Worm (Caenorhabditis elegans) whole organism, L1 larva: ENCODE data around the gene ceh-10.

ENCODE experiments used
- C16A3.4 ChIP-seq: fragments of 150-350 bp; optimal IDR thresholded peaks from 2 replicates; lab custom pipeline; 2014; ENCODE audit warnings: missing biosample characterization, missing genetic modification characterization
- F16B12.6 ChIP-seq: fragments of 150-350 bp; optimal IDR thresholded peaks from 2 replicates; lab custom pipeline; 2014; ENCODE audit warnings: missing biosample characterization, missing genetic modification characterization
- Y116A8C.19 ChIP-seq: sonication (generic microtip); optimal IDR thresholded peaks from 2 replicates; lab custom pipeline; 2016; ENCODE audit warnings: missing compliant biosample characterization, missing genetic modification characterization, borderline replicate concordance
- ceh-63 ChIP-seq: fragments of 200-800 bp; sonication (Bioruptor generic); optimal IDR thresholded peaks from 2 replicates; lab custom pipeline; 2018; ENCODE audit warnings: mild to moderate bottlenecking, missing genetic modification characterization, missing compliant biosample characterization
- ceh-82 ChIP-seq, 3 experiments: fragments of 150-350 bp in 1 of 3; sonication (generic microtip) in 2 of 3; optimal IDR thresholded peaks; 2 replicates each; lab custom pipeline; 2014 to 2017; ENCODE audit warnings: missing biosample characterization in 3 of 3, missing genetic modification characterization in 3 of 3
- ceh-90 ChIP-seq: sonication (generic microtip); optimal IDR thresholded peaks from 2 replicates; lab custom pipeline; 2016; ENCODE audit warnings: missing genetic modification characterization, missing compliant biosample characterization
- ces-1 ChIP-seq: fragments of 150-350 bp; optimal IDR thresholded peaks from 2 replicates; lab custom pipeline; 2014; ENCODE audit warnings: missing biosample characterization, missing genetic modification reagents, missing genetic modification characterization
- dpl-1 ChIP-seq, 3 experiments: fragments of 150-350 bp in 2 of 3; sonication (generic microtip) in 1 of 3; optimal IDR thresholded peaks; 2 replicates each; lab custom pipeline; 2014 to 2017; ENCODE audit warnings: missing biosample characterization in 3 of 3, missing genetic modification characterization in 3 of 3, missing genetic modification reagents in 3 of 3
- dsc-1 ChIP-seq: sonication (generic microtip); optimal IDR thresholded peaks from 2 replicates; lab custom pipeline; 2016; ENCODE audit warnings: mild to moderate bottlenecking, missing genetic modification characterization, missing compliant biosample characterization
- egl-27 ChIP-seq, 2 experiments: fragments of 150-350 bp in 1 of 2; sonication (generic microtip); optimal IDR thresholded peaks; 3 replicates each; lab custom pipeline; 2017 to 2018; ENCODE audit warnings: missing biosample characterization in 2 of 2, missing genetic modification characterization in 2 of 2, missing genetic modification reagents in 2 of 2
- fkh-10 ChIP-seq: sonication (generic microtip); optimal IDR thresholded peaks from 2 replicates; lab custom pipeline; 2017; ENCODE audit warnings: missing biosample characterization, missing genetic modification reagents, missing genetic modification characterization
- fkh-4 ChIP-seq: sonication (generic microtip); optimal IDR thresholded peaks from 2 replicates; lab custom pipeline; 2016; ENCODE audit warnings: missing compliant biosample characterization, missing genetic modification characterization, borderline replicate concordance
- fos-1 ChIP-seq: fragments of 150-350 bp; optimal IDR thresholded peaks from 2 replicates; lab custom pipeline; 2014; ENCODE audit warnings: missing biosample characterization, missing genetic modification characterization
- grh-1 ChIP-seq: fragments of 200-800 bp; sonication (Bioruptor generic); IDR thresholded peaks from 2 replicates; pipeline ENCODE4 v1.3.6; 2022; ENCODE audit warnings: missing genetic modification reagents, missing genetic modification characterization, missing compliant biosample characterization
- hpl-2 ChIP-seq: fragments of 150-350 bp; optimal IDR thresholded peaks from 2 replicates; lab custom pipeline; 2014; ENCODE audit warnings: missing biosample characterization, missing genetic modification reagents, missing genetic modification characterization
- irx-1 ChIP-seq: sonication (generic microtip); optimal IDR thresholded peaks from 2 replicates; lab custom pipeline; 2016; ENCODE audit warnings: missing genetic modification characterization, missing compliant biosample characterization
- lin-15B ChIP-seq: fragments of 150-350 bp; sonication (generic microtip); optimal IDR thresholded peaks from 3 replicates; lab custom pipeline; 2014; ENCODE audit warnings: missing biosample characterization, missing genetic modification characterization
- lin-35 ChIP-seq, 2 experiments: fragments of 150-350 bp; optimal IDR thresholded peaks; 2 replicates each; lab custom pipeline; 2014; ENCODE audit warnings: missing biosample characterization in 2 of 2, missing genetic modification characterization in 2 of 2, missing genetic modification reagents in 2 of 2
- lir-3 ChIP-seq: sonication (generic microtip); optimal IDR thresholded peaks from 2 replicates; lab custom pipeline; 2016; ENCODE audit warnings: mild to moderate bottlenecking, missing genetic modification characterization, moderate library complexity, missing compliant biosample characterization; ENCODE audit not compliant: poor library complexity
- lsy-2 ChIP-seq, 2 experiments: fragments of 150-350 bp; optimal IDR thresholded peaks; 2 replicates each; lab custom pipeline; 2014; ENCODE audit warnings: missing biosample characterization in 2 of 2, missing genetic modification characterization in 2 of 2
- mab-9 ChIP-seq: fragments of 200-800 bp; sonication (Bioruptor generic); IDR thresholded peaks from 2 replicates; pipeline ENCODE4 v1.3.6; 2022; ENCODE audit warnings: missing genetic modification reagents, missing genetic modification characterization, missing compliant biosample characterization
- mdl-1 ChIP-seq, 2 experiments: fragments of 150-350 bp; optimal IDR thresholded peaks; 2 replicates each; lab custom pipeline; 2014 to 2017; ENCODE audit warnings: missing biosample characterization in 2 of 2, missing genetic modification characterization in 2 of 2, inconsistent platforms in 1 of 2
- mep-1 ChIP-seq: fragments of 150-350 bp; optimal IDR thresholded peaks from 2 replicates; lab custom pipeline; 2014; ENCODE audit warnings: missing biosample characterization, missing genetic modification characterization
- nhr-11 ChIP-seq: fragments of 150-350 bp; optimal IDR thresholded peaks from 2 replicates; lab custom pipeline; 2014; ENCODE audit warnings: missing biosample characterization, missing genetic modification characterization
- nhr-12 ChIP-seq: sonication (generic microtip); optimal IDR thresholded peaks from 2 replicates; lab custom pipeline; 2017; ENCODE audit warnings: missing biosample characterization, missing genetic modification characterization
- nhr-237 ChIP-seq: fragments of 150-350 bp; optimal IDR thresholded peaks from 2 replicates; lab custom pipeline; 2014; ENCODE audit warnings: missing biosample characterization, missing genetic modification characterization
- nhr-76 ChIP-seq: sonication (generic microtip); optimal IDR thresholded peaks from 2 replicates; lab custom pipeline; 2017; ENCODE audit warnings: missing biosample characterization, missing genetic modification characterization
- nhr-77 ChIP-seq: fragments of 150-350 bp; optimal IDR thresholded peaks from 2 replicates; lab custom pipeline; 2014; ENCODE audit warnings: missing biosample characterization, missing genetic modification characterization
- nhr-84 ChIP-seq: sonication (generic microtip); optimal IDR thresholded peaks from 2 replicates; lab custom pipeline; 2017; ENCODE audit warnings: missing biosample characterization, missing genetic modification characterization
- nhr-90 ChIP-seq: sonication (generic microtip); optimal IDR thresholded peaks from 2 replicates; lab custom pipeline; 2016; ENCODE audit warnings: mild to moderate bottlenecking, missing genetic modification characterization, missing compliant biosample characterization; ENCODE audit not compliant: poor library complexity
- pag-3 ChIP-seq: sonication (generic microtip); optimal IDR thresholded peaks from 2 replicates; lab custom pipeline; 2017; ENCODE audit warnings: missing genetic modification characterization, mild to moderate bottlenecking, missing compliant biosample characterization, antibody characterized with exemption, borderline replicate concordance; ENCODE audit not compliant: insufficient read depth
- pax-3 ChIP-seq: fragments of 200-800 bp; sonication (Bioruptor generic); optimal IDR thresholded peaks from 2 replicates; lab custom pipeline; 2018; ENCODE audit warnings: mild to moderate bottlenecking, missing genetic modification characterization, moderate library complexity, missing compliant biosample characterization
- pqm-1 ChIP-seq: sonication (generic microtip); optimal IDR thresholded peaks from 3 replicates; lab custom pipeline; 2017; ENCODE audit warnings: missing biosample characterization, missing genetic modification characterization
- rnt-1 ChIP-seq: sonication (generic microtip); optimal IDR thresholded peaks from 2 replicates; lab custom pipeline; 2016; ENCODE audit warnings: mild to moderate bottlenecking, missing genetic modification characterization, moderate library complexity, missing compliant biosample characterization
- skn-1 ChIP-seq: fragments of 150-350 bp; optimal IDR thresholded peaks from 2 replicates; lab custom pipeline; 2014; ENCODE audit warnings: missing biosample characterization, missing genetic modification characterization
- snpc-4 ChIP-seq: fragments of 150-350 bp; optimal IDR thresholded peaks from 2 replicates; lab custom pipeline; 2014; ENCODE audit warnings: missing biosample characterization, missing genetic modification characterization
- sox-4 ChIP-seq: sonication (generic microtip); optimal IDR thresholded peaks from 2 replicates; lab custom pipeline; 2016; ENCODE audit warnings: missing genetic modification characterization, missing compliant biosample characterization
- sptf-1 ChIP-seq: fragments of 150-350 bp; optimal IDR thresholded peaks from 2 replicates; lab custom pipeline; 2014; ENCODE audit warnings: missing biosample characterization, missing genetic modification characterization
- sup-37 ChIP-seq: fragments of 200-800 bp; sonication (Bioruptor generic); optimal IDR thresholded peaks from 2 replicates; lab custom pipeline; 2018; ENCODE audit warnings: mild to moderate bottlenecking, missing genetic modification characterization, missing compliant biosample characterization
- tbx-2 ChIP-seq: sonication (generic microtip); optimal IDR thresholded peaks from 2 replicates; lab custom pipeline; 2016; ENCODE audit warnings: missing genetic modification characterization, missing compliant biosample characterization
- unc-130 ChIP-seq: fragments of 150-350 bp; optimal IDR thresholded peaks from 2 replicates; lab custom pipeline; 2017; ENCODE audit warnings: missing biosample characterization, missing genetic modification characterization, inconsistent platforms
- unc-62 ChIP-seq: fragments of 150-350 bp; optimal IDR thresholded peaks from 2 replicates; lab custom pipeline; 2014; ENCODE audit warnings: missing biosample characterization, missing genetic modification reagents, missing genetic modification characterization
- unc-86 ChIP-seq: sonication (generic microtip); optimal IDR thresholded peaks from 2 replicates; lab custom pipeline; 2016; ENCODE audit warnings: missing genetic modification characterization, missing compliant biosample characterization
- vab-15 ChIP-seq: sonication (generic microtip); optimal IDR thresholded peaks from 2 replicates; lab custom pipeline; 2017; ENCODE audit warnings: missing genotype, mild to moderate bottlenecking, missing genetic modification characterization, missing compliant biosample characterization
- zip-4 ChIP-seq: fragments of 200-800 bp; sonication (Bioruptor generic); optimal IDR thresholded peaks from 2 replicates; lab custom pipeline; 2018; ENCODE audit warnings: mild to moderate bottlenecking, missing genetic modification characterization, moderate library complexity, missing compliant biosample characterization
- ztf-4 ChIP-seq: fragments of 150-350 bp; optimal IDR thresholded peaks from 2 replicates; lab custom pipeline; 2014; ENCODE audit warnings: missing biosample characterization, missing genetic modification characterization

The ceh-10 gene

ce11 chrIII:5785273-5785929 lies 13.4 kb upstream of the ceh-10 start, which contains the start of gene Y37B11A.3 (continued):
- TF ChIP-seq unc-86 (tag; lab: Kevin White, UChicago), result peak; percentile 67
- TF ChIP-seq nhr-90 (tag; lab: Kevin White, UChicago), result peak; percentile 75
- peak; percentile 11 for TF ChIP-seq fkh-10
- peak; percentile 30 for TF ChIP-seq hpl-2 (GFP tag; lab: Kevin White, UChicago)
- TF ChIP-seq irx-1 (tag; lab: Kevin White, UChicago), result peak; percentile 67
- no peak for TF ChIP-seq sptf-1 (tag; lab: Kevin White, UChicago)
- TF ChIP-seq rnt-1 (tag; lab: Kevin White, UChicago), result peak; percentile 90
- TF ChIP-seq pax-3 (tag; lab: Kevin White, UChicago), result peak; percentile 71
- TF ChIP-seq zip-4, result peak; percentile 100
- no peak for TF ChIP-seq ceh-63 (GFP tag; lab: Kevin White, UChicago)
- no peak for TF ChIP-seq ceh-90
- peak; percentile 85 for TF ChIP-seq mep-1 (tag; lab: Kevin White, UChicago)
- peak; percentile 61 for TF ChIP-seq F16B12.6
- no peak for TF ChIP-seq nhr-237 (tag; lab: Kevin White, UChicago)
- TF ChIP-seq fkh-4, result peak; percentile 36
- TF ChIP-seq lin-35 (GFP tag; optimal IDR thresholded peaks at IDR 0.05; lab: Kevin White, UChicago), result peak; percentile 84 to 88
- TF ChIP-seq egl-27 (tag; optimal IDR thresholded peaks at IDR 0.05; lab: Kevin White, UChicago), result no peak
- TF ChIP-seq dpl-1 (GFP tag; optimal IDR thresholded peaks at IDR 0.05; lab: Kevin White, UChicago), result peak; percentile 77 to 82 (median 81)
- TF ChIP-seq unc-130 (tag; lab: Kevin White, UChicago), result no peak
- TF ChIP-seq lin-15B, result peak; percentile 71
- TF ChIP-seq mab-9 (GFP tag; lab: Robert Waterston, UW), result peak; percentile 62
- TF ChIP-seq lsy-2 (tag; optimal IDR thresholded peaks at IDR 0.05; lab: Kevin White, UChicago), result peak; percentile 81 to 83
- peak; percentile 70 for TF ChIP-seq snpc-4
- TF ChIP-seq tbx-2, result peak; percentile 79
- no peak for TF ChIP-seq nhr-76 (tag; lab: Kevin White, UChicago)
- peak; percentile 63 for TF ChIP-seq grh-1 (GFP tag; lab: Robert Waterston, UW)
- TF ChIP-seq pqm-1 (tag; lab: Kevin White, UChicago), result no peak
- no peak for TF ChIP-seq unc-62 (GFP tag; lab: Kevin White, UChicago)
- TF ChIP-seq pag-3 (tag; lab: Kevin White, UChicago), result no peak
- TF ChIP-seq nhr-11 (tag; lab: Kevin White, UChicago), result no peak
- TF ChIP-seq sup-37 (GFP tag; lab: Kevin White, UChicago), result no peak
- no peak for TF ChIP-seq vab-15

- TF ChIP-seq nhr-12 (tag; lab: Kevin White, UChicago) (no peak), ceh-82 (tag; optimal IDR thresholded peaks at IDR 0.05; lab: Kevin White, UChicago) (no peak), mep-1 (tag; lab: Kevin White, UChicago) (no peak), lir-3 (no peak), sox-4 (no peak), nhr-77 (tag; lab: Kevin White, UChicago) (no peak), vab-15 (no peak), mab-9 (GFP tag; lab: Robert Waterston, UW) (no peak), dpl-1 (GFP tag; optimal IDR thresholded peaks at IDR 0.05; lab: Kevin White, UChicago) (no peak), C16A3.4 (no peak), mdl-1 (tag; optimal IDR thresholded peaks at IDR 0.05; lab: Kevin White, UChicago) (no peak), skn-1 (tag; lab: Kevin White, UChicago) (no peak), nhr-84 (no peak), hpl-2 (GFP tag; lab: Kevin White, UChicago) (no peak), Y116A8C.19 (no peak), fos-1 (tag; lab: Kevin White, UChicago) (no peak), lsy-2 (tag; optimal IDR thresholded peaks at IDR 0.05; lab: Kevin White, UChicago) (no peak), ces-1 (GFP tag; lab: Kevin White, UChicago) (no peak), dsc-1 (tag; lab: Kevin White, UChicago) (no peak), ztf-4 (no peak)
These were observed 8.3 kb upstream of the ceh-10 start, which contains the start of gene rev-3 for ce11 chrIII:5790550-5790949. rev-3 (minus strand) TSS chrIII:5790650.
